Fruit fly (Drosophila melanogaster): ENCODE data around the gene chico.

chico gene

dm6 chr2L:10260750-10261493, 14.0 kb upstream of the chico start, which contains the start of gene Pten (continued):
- TF ChIP-seq CG6654 (GFP tag; optimal IDR thresholded peaks at IDR 0.05) (no peak), NFAT (GFP tag; IDR thresholded peaks at IDR 0.05) (no peak), CG32772 (GFP tag; IDR thresholded peaks at IDR 0.05) (no peak), lola (GFP tag; optimal IDR thresholded peaks at IDR 0.05) (peak in 1 of 3 experiments; percentile 84), phol (tag; optimal IDR thresholded peaks at IDR 0.05) (peak; percentile 85), B-H2 (GFP tag; optimal IDR thresholded peaks at IDR 0.05) (peak; percentile 30), Max (GFP tag; optimal IDR thresholded peaks at IDR 0.05) (peak; percentile 79), ac (GFP tag; optimal IDR thresholded peaks at IDR 0.05) (no peak), ems (GFP tag; optimal IDR thresholded peaks at IDR 0.05) (peak; percentile 32), CG14667 (GFP tag; IDR thresholded peaks at IDR 0.05) (no peak; the same call in 1 of the 2 replicates), lab (GFP tag; optimal IDR thresholded peaks at IDR 0.05) (no peak), CG4730 (GFP tag; IDR thresholded peaks at IDR 0.05) (no peak), Oaz (GFP tag; IDR thresholded peaks at IDR 0.05) (no peak), CG11723 (GFP tag; optimal IDR thresholded peaks at IDR 0.05) (no peak), Gug (GFP tag; IDR thresholded peaks at IDR 0.05) (no peak; the same call in 3 of the 4 replicates), Sox100B (GFP tag; optimal IDR thresholded peaks at IDR 0.05) (peak; percentile 63), ind (GFP tag; optimal IDR thresholded peaks at IDR 0.05) (peak; percentile 71), Meics (GFP tag; optimal IDR thresholded peaks at IDR 0.05) (peak; percentile 75), CG4820 (GFP tag; optimal IDR thresholded peaks at IDR 0.05) (peak; percentile 76), pita (GFP tag; optimal IDR thresholded peaks at IDR 0.05) (no peak), CG5953 (GFP tag; IDR thresholded peaks at IDR 0.05) (no peak), Med (GFP tag) (peak; percentile 94), gem (tag; optimal IDR thresholded peaks at IDR 0.05) (peak; percentile 80), CG3163 (GFP tag; optimal IDR thresholded peaks at IDR 0.05) (peak; percentile 27), CG17385 (GFP tag; optimal IDR thresholded peaks at IDR 0.05) (peak; percentile 44), CG6254 (GFP tag; optimal IDR thresholded peaks at IDR 0.05) (peak; percentile 100), salm (tag; optimal IDR thresholded peaks at IDR 0.05) (no peak), C15 (GFP tag; IDR thresholded peaks at IDR 0.05) (0 out of 3 replicates have a peak, but pooled peaks have one; percentile 33), Chrac-16 (GFP tag; optimal IDR thresholded peaks at IDR 0.05) (peak; percentile 68), az2 (GFP tag; optimal IDR thresholded peaks at IDR 0.05) (peak; percentile 62), Deaf1 (tag; optimal IDR thresholded peaks at IDR 0.05) (no peak), CG10274 (GFP tag; optimal IDR thresholded peaks at IDR 0.05) (peak; percentile 28), CG10979 (tag; optimal IDR thresholded peaks at IDR 0.05) (peak; percentile 63), Mes4 (GFP tag; optimal IDR thresholded peaks at IDR 0.05) (peak; percentile 57), pb (GFP tag; optimal IDR thresholded peaks at IDR 0.05) (peak; percentile 31), CG8089 (GFP tag; optimal IDR thresholded peaks at IDR 0.05) (peak; percentile 10), chm (GFP tag; IDR thresholded peaks at IDR 0.05) (no peak), row (GFP tag; IDR thresholded peaks at IDR 0.05) (peak; percentile 87), CG31441 (GFP tag; IDR thresholded peaks at IDR 0.05) (no peak), slou (GFP tag; optimal IDR thresholded peaks at IDR 0.05) (peak; percentile 63), CG18764 (GFP tag; optimal IDR thresholded peaks at IDR 0.05) (peak; percentile 100), TFAM (GFP tag; optimal IDR thresholded peaks at IDR 0.05) (no peak), CG9932 (GFP tag; IDR thresholded peaks at IDR 0.05) (no peak), fu2 (GFP tag; optimal IDR thresholded peaks at IDR 0.05) (peak; percentile 61), cad (GFP tag; optimal IDR thresholded peaks at IDR 0.05) (peak; percentile 74), Opbp (GFP tag; IDR thresholded peaks at IDR 0.05; ENCODE audit: partially characterized antibody) (peak; percentile 91; the same call in 2 of the 3 replicates), CG15601 (tag; optimal IDR thresholded peaks at IDR 0.05) (no peak), btn (GFP tag; optimal IDR thresholded peaks at IDR 0.05) (peak; percentile 23), HLH4C (GFP tag; IDR thresholded peaks at IDR 0.05; ENCODE audit: partially characterized antibody) (peak; percentile 94), Dll (GFP tag; IDR thresholded peaks at IDR 0.05; ENCODE audit: partially characterized antibody) (peak; percentile 84)
